Worm (Caenorhabditis elegans) whole organism, L4/young adult: Measurements from ENCODE around the gene nas-3.

ENCODE experiments used
- W03F9.2 ChIP-seq: fragments of 150-350 bp; optimal IDR thresholded peaks from 2 replicates; lab custom pipeline; 2014; ENCODE audit warnings: missing biosample characterization, missing genetic modification characterization
- dao-5 ChIP-seq: sonication (generic microtip); optimal IDR thresholded peaks from 2 replicates; lab custom pipeline; 2016; ENCODE audit warnings: missing genotype, missing genetic modification characterization, moderate library complexity, missing compliant biosample characterization
- him-1 ChIP-seq: sonication (generic microtip); optimal IDR thresholded peaks from 2 replicates; lab custom pipeline; 2016; ENCODE audit warnings: missing genotype, missing genetic modification reagents, missing genetic modification characterization, missing compliant biosample characterization

nas-3 gene

ce11 chrV:9473924-9474323 is 4.0 kb upstream of the nas-3 start:
- TF ChIP-seq dao-5 (tag; lab: Kevin White, UChicago): no peak
- TF ChIP-seq him-1 (tag; lab: Kevin White, UChicago): no peak
- no peak for TF ChIP-seq W03F9.2 (tag; lab: Kevin White, UChicago)

ce11 chrV:9480566-9480965 is 2.6 kb downstream of the nas-3 start, which contains the start of gene K06A4.6:
TSS of gene K06A4.6 (minus strand) at chrV:9480666.
- no peak for TF ChIP-seq dao-5 (tag; lab: Kevin White, UChicago)
- TF ChIP-seq him-1 (tag; lab: Kevin White, UChicago): no peak
- TF ChIP-seq W03F9.2 (tag; lab: Kevin White, UChicago): no peak

- TF ChIP-seq dao-5 (tag; lab: Kevin White, UChicago) (no peak), him-1 (tag; lab: Kevin White, UChicago) (no peak), W03F9.2 (tag; lab: Kevin White, UChicago) (no peak)
These were observed 5.8 kb downstream of the nas-3 start, which contains the start of gene K06A4.2 for ce11 chrV:9483738-9484256. TSS of gene K06A4.2 (plus strand) at chrV:9484206.

ce11 chrV:9485508-9485907 is 7.5 kb downstream of the nas-3 start:
- TF ChIP-seq him-1 (tag; lab: Kevin White, UChicago) (no peak), W03F9.2 (tag; lab: Kevin White, UChicago) (no peak), dao-5 (tag; lab: Kevin White, UChicago) (no peak)

- TF ChIP-seq W03F9.2 (tag; lab: Kevin White, UChicago) (no peak), him-1 (tag; lab: Kevin White, UChicago) (no peak), dao-5 (tag; lab: Kevin White, UChicago) (no peak)
These were observed 11.4 kb downstream of the nas-3 start, which contains the start of gene K06A4.10 for ce11 chrV:9489411-9489810. TSS of gene K06A4.10 (minus strand) at chrV:9489800.

- no peak for TF ChIP-seq W03F9.2 (tag; lab: Kevin White, UChicago)
- TF ChIP-seq him-1 (tag; lab: Kevin White, UChicago): no peak
- TF ChIP-seq dao-5 (tag; lab: Kevin White, UChicago): no peak
These were observed 13.6 kb downstream of the nas-3 start, which contains the start of gene K06A4.7 for ce11 chrV:9491440-9492160. TSS of gene K06A4.7 (minus strand) at chrV:9491490.

- TF ChIP-seq dao-5 (tag; lab: Kevin White, UChicago): no peak
- no peak for TF ChIP-seq W03F9.2 (tag; lab: Kevin White, UChicago)
- no peak for TF ChIP-seq him-1 (tag; lab: Kevin White, UChicago)
These were observed 14.5 kb downstream of the nas-3 start for ce11 chrV:9492460-9492859.

- TF ChIP-seq him-1 (tag; lab: Kevin White, UChicago) (no peak), dao-5 (tag; lab: Kevin White, UChicago) (no peak), W03F9.2 (tag; lab: Kevin White, UChicago) (no peak)
These were observed 18.8 kb downstream of the nas-3 start, which contains the start of gene gsnl-1 for ce11 chrV:9496742-9497141. TSS of gene gsnl-1 (plus strand) at chrV:9497042.

- TF ChIP-seq W03F9.2 (tag; lab: Kevin White, UChicago) (no peak), him-1 (tag; lab: Kevin White, UChicago) (no peak), dao-5 (tag; lab: Kevin White, UChicago) (no peak)
These were observed 21.3 kb downstream of the nas-3 start for ce11 chrV:9499295-9499694.

ce11 chrV:9500826-9501451 is 23.0 kb downstream of the nas-3 start, which contains the start of gene swt-5:
TSS of gene swt-5 (plus strand) at chrV:9501401.
- TF ChIP-seq dao-5 (tag; lab: Kevin White, UChicago) (no peak), him-1 (tag; lab: Kevin White, UChicago) (no peak), W03F9.2 (tag; lab: Kevin White, UChicago) (no peak)

ce11 chrV:9503152-9503817 is 25.3 kb downstream of the nas-3 start:
- TF ChIP-seq W03F9.2 (tag; lab: Kevin White, UChicago): peak; percentile 14
- TF ChIP-seq him-1 (tag; lab: Kevin White, UChicago): peak; percentile 47
- peak; percentile 55 for TF ChIP-seq dao-5 (tag; lab: Kevin White, UChicago)

- TF ChIP-seq dao-5 (tag; lab: Kevin White, UChicago): no peak
These were observed 26.6 kb downstream of the nas-3 start, which contains the start of gene haao-1 for ce11 chrV:9504474-9504960. TSS of gene haao-1 (plus strand) at chrV:9504910.
